Fruit fly (Drosophila melanogaster): ENCODE data around the gene Eig71Ek.

Eig71Ek gene

DNA sequence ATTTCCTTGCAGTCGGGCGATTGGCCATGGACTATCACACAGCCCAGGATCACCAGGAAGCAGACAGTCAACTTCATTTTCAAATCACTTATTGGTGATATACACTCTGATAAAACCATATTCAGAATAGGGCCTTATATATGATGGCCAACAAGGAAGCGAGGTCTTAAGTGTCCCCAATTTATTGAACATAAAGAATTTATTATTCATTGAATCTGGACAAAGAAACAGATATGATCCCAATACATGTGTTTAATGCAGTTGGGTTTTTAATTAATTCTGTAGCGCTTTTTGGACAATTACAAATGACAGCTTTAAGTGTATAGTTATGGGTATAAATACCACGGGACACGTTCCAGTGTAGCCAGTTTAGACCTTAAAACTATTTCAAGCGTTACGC lies 1.7 kb upstream of the Eig71Ek start, which contains the start of the genes Eig71Eh and Eig71Ei:
Gene Eig71Eh, minus strand, starts transcription at position 101 of the 400 bp plus-strand sequence.
Gene Eig71Ei, plus strand, starts transcription at position 367 of the 400 bp plus-strand sequence.
- no peak for TF ChIP-seq CG9948 (tag; optimal IDR thresholded peaks at IDR 0.05)
- no peak for TF ChIP-seq CG34367 (tag; optimal IDR thresholded peaks at IDR 0.05)
- no peak for TF ChIP-seq rn (GFP tag; IDR thresholded peaks at IDR 0.05)
- no peak for TF ChIP-seq CG17806 (tag; optimal IDR thresholded peaks at IDR 0.05)
- no peak for TF ChIP-seq Pif1A (GFP tag; optimal IDR thresholded peaks at IDR 0.05)
- no peak for TF ChIP-seq CG8159 (tag; optimal IDR thresholded peaks at IDR 0.05)
- TF ChIP-seq CG14655 (GFP tag; optimal IDR thresholded peaks at IDR 0.05) = no peak
- no peak for TF ChIP-seq gl (tag; optimal IDR thresholded peaks at IDR 0.05)
- no peak for TF ChIP-seq CG8301 (tag; optimal IDR thresholded peaks at IDR 0.05)
- TF ChIP-seq CG12605 (GFP tag; IDR thresholded peaks at IDR 0.05) = no peak
- no peak for TF ChIP-seq Snoo (tag; optimal IDR thresholded peaks at IDR 0.05)
- no peak for TF ChIP-seq Ets98B (GFP tag; IDR thresholded peaks at IDR 0.05)
- no peak for TF ChIP-seq CG13204 (GFP tag; optimal IDR thresholded peaks at IDR 0.05)
- no peak for TF ChIP-seq EcR (GFP tag; optimal IDR thresholded peaks at IDR 0.05)

DNA sequence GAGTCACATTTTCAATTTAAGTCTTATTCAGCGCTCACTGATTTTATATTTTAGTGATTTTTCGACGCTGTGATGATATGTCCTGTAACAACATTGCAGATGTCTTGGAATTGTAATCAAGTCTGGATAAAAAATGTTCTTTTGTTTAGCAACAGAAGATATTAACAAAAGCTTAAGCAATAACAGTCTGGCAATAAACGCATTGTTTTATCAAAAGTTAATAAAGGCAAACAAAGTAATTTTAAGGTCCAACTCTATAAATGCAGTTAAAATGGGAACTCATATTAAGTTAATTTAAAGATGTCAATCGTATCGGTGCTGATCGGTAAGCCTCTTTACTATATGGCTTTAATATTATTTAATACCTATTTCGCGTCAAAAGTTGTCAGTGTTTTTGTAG lies 519 bp downstream of the Eig71Ek start, which contains the start of gene CG43082:
Gene CG43082, plus strand, starts transcription at position 301 of the 400 bp plus-strand sequence.
- no peak for TF ChIP-seq CG8301 (tag; optimal IDR thresholded peaks at IDR 0.05)
- TF ChIP-seq fd96Ca (GFP tag; IDR thresholded peaks at IDR 0.05) = no peak
- TF ChIP-seq Pif1A (GFP tag; optimal IDR thresholded peaks at IDR 0.05) = no peak
- no peak for TF ChIP-seq CG10348 (GFP tag; IDR thresholded peaks at IDR 0.05)
- no peak for TF ChIP-seq CG34367 (tag; optimal IDR thresholded peaks at IDR 0.05)
- TF ChIP-seq D1 (tag; optimal IDR thresholded peaks at IDR 0.05) = no peak
- TF ChIP-seq CG15710 (tag; optimal IDR thresholded peaks at IDR 0.05) = no peak
- no peak for TF ChIP-seq CG32121 (GFP tag; IDR thresholded peaks at IDR 0.05)
- TF ChIP-seq CG4496 (GFP tag; IDR thresholded peaks at IDR 0.05) = no peak
- no peak for TF ChIP-seq Pif1B (GFP tag; optimal IDR thresholded peaks at IDR 0.05)
- TF ChIP-seq Snoo (tag; optimal IDR thresholded peaks at IDR 0.05) = no peak
- TF ChIP-seq CG17806 (tag; optimal IDR thresholded peaks at IDR 0.05) = no peak
- TF ChIP-seq CG8159 (tag; optimal IDR thresholded peaks at IDR 0.05) = no peak
- TF ChIP-seq rn (GFP tag; IDR thresholded peaks at IDR 0.05) = no peak
- TF ChIP-seq CG9948 (tag; optimal IDR thresholded peaks at IDR 0.05) = no peak
- no peak for TF ChIP-seq gl (tag; optimal IDR thresholded peaks at IDR 0.05)
- TF ChIP-seq CG12605 (GFP tag; IDR thresholded peaks at IDR 0.05) = no peak
- no peak for TF ChIP-seq CG13204 (GFP tag; optimal IDR thresholded peaks at IDR 0.05)
- TF ChIP-seq CG14655 (GFP tag; optimal IDR thresholded peaks at IDR 0.05) = no peak
- no peak for TF ChIP-seq EcR (GFP tag; optimal IDR thresholded peaks at IDR 0.05)

DNA sequence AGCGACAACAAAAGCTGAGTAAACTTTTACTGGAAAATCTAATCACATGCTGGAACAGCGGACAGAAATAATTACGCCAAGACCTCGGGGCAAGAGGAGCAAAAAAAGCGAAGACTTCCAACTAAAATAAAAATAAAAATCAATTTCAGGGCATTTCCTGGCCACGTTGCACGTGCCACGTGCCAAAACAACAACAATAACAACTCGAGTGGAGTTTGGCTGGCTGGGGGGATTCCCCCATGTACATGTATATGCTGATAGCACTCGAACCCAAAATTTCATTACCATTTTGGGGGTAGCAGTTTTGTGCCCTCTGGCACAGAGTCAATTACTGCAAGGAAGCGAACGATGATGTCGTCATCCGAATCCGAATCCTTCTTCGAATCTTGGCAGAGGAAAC lies 1.5 kb downstream of the Eig71Ek start:
- TF ChIP-seq CG4496 (GFP tag; IDR thresholded peaks at IDR 0.05) (no peak), CG34367 (tag; optimal IDR thresholded peaks at IDR 0.05) (no peak), CG17806 (tag; optimal IDR thresholded peaks at IDR 0.05) (no peak), D1 (tag; optimal IDR thresholded peaks at IDR 0.05) (no peak), CG14655 (GFP tag; optimal IDR thresholded peaks at IDR 0.05) (no peak), fd96Ca (GFP tag; IDR thresholded peaks at IDR 0.05) (no peak), rn (GFP tag; IDR thresholded peaks at IDR 0.05) (no peak), Pif1A (GFP tag; optimal IDR thresholded peaks at IDR 0.05) (no peak), CG9948 (tag; optimal IDR thresholded peaks at IDR 0.05) (no peak), CG32121 (GFP tag; IDR thresholded peaks at IDR 0.05) (no peak), Ets98B (GFP tag; IDR thresholded peaks at IDR 0.05) (no peak), CG8159 (tag; optimal IDR thresholded peaks at IDR 0.05) (no peak), EcR (GFP tag; optimal IDR thresholded peaks at IDR 0.05) (no peak), CG8301 (tag; optimal IDR thresholded peaks at IDR 0.05) (no peak), Pif1B (GFP tag; optimal IDR thresholded peaks at IDR 0.05) (no peak), CG10348 (GFP tag; IDR thresholded peaks at IDR 0.05) (no peak), CG15710 (tag; optimal IDR thresholded peaks at IDR 0.05) (no peak), gl (tag; optimal IDR thresholded peaks at IDR 0.05) (no peak)

DNA sequence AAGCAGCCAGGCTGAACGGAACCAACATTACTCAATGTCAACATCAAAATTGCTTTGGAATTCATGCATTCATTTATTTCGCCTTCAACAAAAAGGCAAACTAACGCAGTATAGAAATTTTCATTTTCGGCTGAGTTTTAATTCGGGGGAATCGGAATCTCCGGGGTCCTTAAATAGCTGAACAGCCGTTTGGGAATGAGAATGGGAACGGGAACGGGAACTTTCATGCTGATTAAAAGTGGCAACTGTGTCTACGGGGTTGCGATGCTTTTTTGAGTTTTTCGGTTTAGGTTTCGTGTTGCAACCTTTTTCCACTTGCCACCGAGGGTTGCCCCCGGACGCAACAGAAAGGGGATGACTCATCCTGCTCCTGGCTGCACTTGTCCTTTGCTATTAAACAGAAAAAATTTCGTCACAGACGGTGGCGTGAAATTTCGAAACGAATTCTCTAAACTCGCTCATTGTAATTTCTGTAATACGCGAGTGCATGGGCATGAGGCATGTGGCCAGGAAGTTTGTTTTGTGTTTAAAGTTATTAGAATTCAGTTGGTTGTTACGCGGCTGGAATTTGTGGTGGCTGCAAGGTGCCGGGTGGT lies 3.2 kb downstream of the Eig71Ek start:
- TF ChIP-seq EcR (GFP tag; optimal IDR thresholded peaks at IDR 0.05) (no peak), Pif1A (GFP tag; optimal IDR thresholded peaks at IDR 0.05) (no peak), CG4496 (GFP tag; IDR thresholded peaks at IDR 0.05) (no peak), D1 (tag; optimal IDR thresholded peaks at IDR 0.05) (no peak), CG15710 (tag; optimal IDR thresholded peaks at IDR 0.05) (no peak), CG32121 (GFP tag; IDR thresholded peaks at IDR 0.05) (no peak), CG13204 (GFP tag; optimal IDR thresholded peaks at IDR 0.05) (no peak), Pif1B (GFP tag; optimal IDR thresholded peaks at IDR 0.05) (no peak), Ets98B (GFP tag; IDR thresholded peaks at IDR 0.05) (no peak)

DNA sequence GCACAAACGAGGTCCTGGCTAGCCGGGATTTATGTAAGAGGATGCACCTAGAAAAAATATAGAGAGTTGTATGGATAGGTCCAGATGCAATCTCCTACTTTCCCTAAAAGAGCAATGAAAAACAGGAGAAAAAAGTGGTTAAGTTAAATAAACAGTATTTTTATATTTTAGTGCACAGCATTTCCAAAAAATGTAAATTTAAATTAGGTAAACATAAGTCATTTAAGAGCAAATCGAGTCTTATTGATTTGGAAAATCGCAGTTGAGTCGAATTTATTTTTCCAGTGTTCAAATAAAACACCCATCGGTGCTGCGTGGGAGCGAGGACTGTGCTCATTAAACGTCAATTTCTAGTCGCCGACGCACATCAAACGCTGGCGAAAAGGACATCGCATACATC lies 4.7 kb downstream of the Eig71Ek start:
- TF ChIP-seq CG13204 (GFP tag; optimal IDR thresholded peaks at IDR 0.05) (no peak), D1 (tag; optimal IDR thresholded peaks at IDR 0.05) (no peak), CG34367 (tag; optimal IDR thresholded peaks at IDR 0.05) (no peak), CG8159 (tag; optimal IDR thresholded peaks at IDR 0.05) (no peak), EcR (GFP tag; optimal IDR thresholded peaks at IDR 0.05) (no peak), CG8301 (tag; optimal IDR thresholded peaks at IDR 0.05) (no peak), gl (tag; optimal IDR thresholded peaks at IDR 0.05) (no peak), Snoo (tag; optimal IDR thresholded peaks at IDR 0.05) (no peak), CG32121 (GFP tag; IDR thresholded peaks at IDR 0.05) (no peak), CG14655 (GFP tag; optimal IDR thresholded peaks at IDR 0.05) (no peak), CG15710 (tag; optimal IDR thresholded peaks at IDR 0.05) (no peak), Pif1B (GFP tag; optimal IDR thresholded peaks at IDR 0.05) (no peak), CG10348 (GFP tag; IDR thresholded peaks at IDR 0.05) (no peak)

DNA sequence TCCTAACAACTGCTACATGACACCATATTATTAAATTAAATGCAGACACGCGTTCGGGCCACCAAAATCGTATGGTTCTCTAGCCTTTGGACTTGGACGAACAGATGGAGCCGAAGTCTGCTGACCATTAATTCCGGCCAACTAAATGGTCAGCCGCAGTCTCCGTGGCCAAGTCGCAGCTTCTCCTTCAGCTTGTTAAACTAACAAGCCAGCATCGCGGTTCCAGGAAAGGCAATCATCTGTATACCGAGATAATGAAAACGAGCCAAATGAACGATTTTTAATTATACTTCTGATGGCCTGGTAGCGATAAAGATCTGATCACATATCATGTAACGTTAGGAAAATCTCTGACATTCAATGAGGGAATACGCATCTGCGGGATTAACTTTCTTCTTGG lies 8.9 kb downstream of the Eig71Ek start:
- TF ChIP-seq CG10348 (GFP tag; IDR thresholded peaks at IDR 0.05) = no peak
- no peak for TF ChIP-seq fd96Ca (GFP tag; IDR thresholded peaks at IDR 0.05)
- TF ChIP-seq Snoo (tag; optimal IDR thresholded peaks at IDR 0.05) = no peak
- TF ChIP-seq CG8159 (tag; optimal IDR thresholded peaks at IDR 0.05) = no peak
- TF ChIP-seq CG32121 (GFP tag; IDR thresholded peaks at IDR 0.05) = no peak
- TF ChIP-seq Pif1A (GFP tag; optimal IDR thresholded peaks at IDR 0.05) = no peak
- no peak for TF ChIP-seq rn (GFP tag; IDR thresholded peaks at IDR 0.05)
- TF ChIP-seq gl (tag; optimal IDR thresholded peaks at IDR 0.05) = no peak
- no peak for TF ChIP-seq CG4496 (GFP tag; IDR thresholded peaks at IDR 0.05)
- no peak for TF ChIP-seq CG17806 (tag; optimal IDR thresholded peaks at IDR 0.05)
- TF ChIP-seq EcR (GFP tag; optimal IDR thresholded peaks at IDR 0.05) = no peak
- no peak for TF ChIP-seq D1 (tag; optimal IDR thresholded peaks at IDR 0.05)
- no peak for TF ChIP-seq CG12605 (GFP tag; IDR thresholded peaks at IDR 0.05)
- TF ChIP-seq CG8301 (tag; optimal IDR thresholded peaks at IDR 0.05) = no peak
- no peak for TF ChIP-seq CG34367 (tag; optimal IDR thresholded peaks at IDR 0.05)
- no peak for TF ChIP-seq CG9948 (tag; optimal IDR thresholded peaks at IDR 0.05)
- TF ChIP-seq Ets98B (GFP tag; IDR thresholded peaks at IDR 0.05) = no peak
- no peak for TF ChIP-seq CG13204 (GFP tag; optimal IDR thresholded peaks at IDR 0.05)

Measured in whole organism, pupa.